ENCODE assay signal across 4 worm cellular contexts in genomic region chrIV:16034346-16034745, ce11.
TF ChIP-seq lines count a peak whose summit lies in the region.

No protein-coding gene starts in this region.

TF ChIP-seq in whole organism, L1 larva, 84 proteins besides CTCF, POLR2A, EP300 and RAD21:
- TF ChIP-seq xbp-1 (tag; optimal IDR thresholded peaks at IDR 0.05; lab: Kevin White, UChicago) (peak; percentile 42), pag-3 (tag; optimal IDR thresholded peaks at IDR 0.05; lab: Kevin White, UChicago; ENCODE audit: borderline replicate concordance, insufficient read depth) (no peak), egl-13 (tag; optimal IDR thresholded peaks at IDR 0.05; lab: Kevin White, UChicago) (no peak), tbx-2 (tag; optimal IDR thresholded peaks at IDR 0.05; lab: Kevin White, UChicago) (no peak)

TF ChIP-seq in whole organism, L3 larva, 47 proteins besides CTCF, POLR2A, EP300 and RAD21:
- no peak for TF ChIP-seq zag-1 (tag; optimal IDR thresholded peaks at IDR 0.05; lab: Kevin White, UChicago)
- peak; percentile 67 for TF ChIP-seq nfya-1 (tag; optimal IDR thresholded peaks at IDR 0.05; lab: Kevin White, UChicago; ENCODE audit: insufficient read depth)
TF ChIP-seq in whole organism, L3 larva: peak in this region for 1.

TF ChIP-seq in whole organism, L4 larva, 104 proteins besides CTCF, POLR2A, EP300 and RAD21:
- TF ChIP-seq R02D3.7 (tag; optimal IDR thresholded peaks at IDR 0.05; lab: Kevin White, UChicago) (no peak), ceh-32 (tag; optimal IDR thresholded peaks at IDR 0.05; lab: Kevin White, UChicago; ENCODE audit: poor library complexity) (no peak), D1046.2 (GFP tag; IDR thresholded peaks at IDR 0.05; lab: Robert Waterston, UW) (no peak), F26F4.8 (GFP tag; conservative IDR thresholded peaks at IDR 0.05; lab: Robert Waterston, UW) (no peak), aha-1 (tag; lab: Kevin White, UChicago) (peak; percentile 53), gei-8 (GFP tag; optimal IDR thresholded peaks at IDR 0.05; lab: Kevin White, UChicago) (no peak)

TF ChIP-seq in whole organism, late embryonic, 69 proteins besides CTCF, POLR2A, EP300 and RAD21:
- TF ChIP-seq nfya-1 (tag; optimal IDR thresholded peaks at IDR 0.05; lab: Kevin White, UChicago): peak; percentile 75
- no peak for TF ChIP-seq pax-1 (tag; optimal IDR thresholded peaks at IDR 0.05; lab: Kevin White, UChicago)

Comparison
In these comparisons a context has a peak if more than half of its experiments do, and no peak if none do; other contexts are left out.
1. Of the 29 proteins assayed by ChIP-seq in both whole organism, L4 larva and whole organism, L1 larva: peak only in whole organism, L4 larva: aha-1; only in whole organism, L1 larva: none; in both: none; in neither: 28.